Worm (Caenorhabditis elegans) whole organism, late embryonic: ENCODE data around the gene figl-1.

Source experiments
- C08G9.2 ChIP-seq: sonication (generic microtip); optimal IDR thresholded peaks from 2 replicates; lab custom pipeline; 2016; ENCODE audit warnings: mild to moderate bottlenecking, missing genetic modification characterization, moderate library complexity, missing compliant biosample characterization
- K02D7.2 ChIP-seq: sonication (generic microtip); optimal IDR thresholded peaks from 2 replicates; lab custom pipeline; 2017; ENCODE audit warnings: mild to moderate bottlenecking, missing genetic modification characterization, missing compliant biosample characterization
- K09A11.1 ChIP-seq: sonication (generic microtip); optimal IDR thresholded peaks from 2 replicates; lab custom pipeline; 2017; ENCODE audit warnings: antibody characterized with exemption, mild to moderate bottlenecking, missing genetic modification characterization, missing compliant biosample characterization; ENCODE audit not compliant: insufficient read depth
- T23F11.4 ChIP-seq: fragments of 200-800 bp; sonication (Bioruptor generic); optimal IDR thresholded peaks from 2 replicates; lab custom pipeline; 2018; ENCODE audit warnings: mild to moderate bottlenecking, missing genetic modification characterization, missing compliant biosample characterization
- Y22D7AL.16 ChIP-seq: sonication (generic microtip); optimal IDR thresholded peaks from 2 replicates; lab custom pipeline; 2016; ENCODE audit warnings: missing genetic modification characterization, missing compliant biosample characterization
- ahr-1 ChIP-seq: sonication (generic microtip); optimal IDR thresholded peaks from 2 replicates; lab custom pipeline; 2016; ENCODE audit warnings: missing genetic modification characterization, missing compliant biosample characterization
- ama-1 ChIP-seq: fragments of 150-350 bp; optimal IDR thresholded peaks from 2 replicates; lab custom pipeline; 2014
- ceh-18 ChIP-seq: sonication (generic microtip); optimal IDR thresholded peaks from 2 replicates; lab custom pipeline; 2016; ENCODE audit warnings: missing genetic modification characterization, missing compliant biosample characterization
- ceh-2 ChIP-seq: sonication (generic microtip); optimal IDR thresholded peaks from 2 replicates; lab custom pipeline; 2016; ENCODE audit warnings: missing genotype, missing genetic modification characterization, missing compliant biosample characterization
- ceh-30 ChIP-seq: fragments of 150-350 bp; optimal IDR thresholded peaks from 2 replicates; lab custom pipeline; 2014; ENCODE audit warnings: missing biosample characterization, missing genetic modification characterization
- ceh-31 ChIP-seq: sonication (generic microtip); optimal IDR thresholded peaks from 2 replicates; lab custom pipeline; 2016; ENCODE audit warnings: missing genetic modification characterization, missing compliant biosample characterization
- ceh-45 ChIP-seq: fragments of 200-800 bp; sonication (Bioruptor generic); IDR thresholded peaks from 2 replicates; pipeline ENCODE4 v1.3.6; 2022; ENCODE audit warnings: missing genetic modification reagents, missing genetic modification characterization, missing compliant biosample characterization
- ceh-9 ChIP-seq: sonication (generic microtip); optimal IDR thresholded peaks from 2 replicates; lab custom pipeline; 2016; ENCODE audit warnings: mild to moderate bottlenecking, missing genetic modification characterization, inconsistent platforms, missing compliant biosample characterization
- dmd-4 ChIP-seq: sonication (generic microtip); optimal IDR thresholded peaks from 2 replicates; lab custom pipeline; 2016; ENCODE audit warnings: borderline replicate concordance, missing genetic modification characterization, missing compliant biosample characterization
- dve-1 ChIP-seq: sonication (generic microtip); optimal IDR thresholded peaks from 2 replicates; lab custom pipeline; 2017; ENCODE audit warnings: antibody characterized with exemption, mild to moderate bottlenecking, missing genetic modification characterization, missing compliant biosample characterization
- fax-1 ChIP-seq: sonication (generic microtip); optimal IDR thresholded peaks from 2 replicates; lab custom pipeline; 2016; ENCODE audit warnings: missing genotype, missing genetic modification characterization, missing compliant biosample characterization
- gmeb-2 ChIP-seq: sonication (generic microtip); optimal IDR thresholded peaks from 2 replicates; lab custom pipeline; 2016; ENCODE audit warnings: missing genetic modification characterization, inconsistent platforms, missing compliant biosample characterization
- hlh-30 ChIP-seq: sonication (generic microtip); optimal IDR thresholded peaks from 2 replicates; lab custom pipeline; 2017; ENCODE audit warnings: antibody characterized with exemption, missing genetic modification characterization, missing compliant biosample characterization; ENCODE audit not compliant: insufficient read depth
- lim-6 ChIP-seq: sonication (generic microtip); optimal IDR thresholded peaks from 2 replicates; lab custom pipeline; 2016; ENCODE audit warnings: missing genetic modification characterization, missing compliant biosample characterization
- madf-2 ChIP-seq: sonication (generic microtip); optimal IDR thresholded peaks from 2 replicates; lab custom pipeline; 2017; ENCODE audit warnings: missing genetic modification characterization, missing compliant biosample characterization
- mec-3 ChIP-seq: sonication (generic microtip); optimal IDR thresholded peaks from 2 replicates; lab custom pipeline; 2016; ENCODE audit warnings: borderline replicate concordance, missing genetic modification characterization, missing compliant biosample characterization
- nfya-1 ChIP-seq: sonication (generic microtip); optimal IDR thresholded peaks from 2 replicates; lab custom pipeline; 2017; ENCODE audit warnings: missing genetic modification characterization, mild to moderate bottlenecking, missing compliant biosample characterization, antibody characterized with exemption, moderate library complexity
- nhr-232 ChIP-seq: sonication (generic microtip); optimal IDR thresholded peaks from 2 replicates; lab custom pipeline; 2016; ENCODE audit warnings: missing genetic modification characterization, missing compliant biosample characterization
- npax-4 ChIP-seq: sonication (generic microtip); optimal IDR thresholded peaks from 2 replicates; lab custom pipeline; 2016; ENCODE audit warnings: missing genetic modification characterization, missing compliant biosample characterization
- odd-2 ChIP-seq: sonication (generic microtip); optimal IDR thresholded peaks from 2 replicates; lab custom pipeline; 2017; ENCODE audit warnings: antibody characterized with exemption, mild to moderate bottlenecking, missing genetic modification characterization, missing compliant biosample characterization
- pag-3 ChIP-seq: sonication (generic microtip); optimal IDR thresholded peaks from 2 replicates; lab custom pipeline; 2016; ENCODE audit warnings: missing compliant biosample characterization, missing genetic modification characterization, borderline replicate concordance
- pat-9 ChIP-seq: fragments of 200-800 bp; sonication (Bioruptor generic); optimal IDR thresholded peaks from 2 replicates; lab custom pipeline; 2018; ENCODE audit warnings: mild to moderate bottlenecking, missing genetic modification characterization, moderate library complexity, missing compliant biosample characterization
- pha-4 ChIP-seq: fragments of 150-350 bp; optimal IDR thresholded peaks from 2 replicates; lab custom pipeline; 2018; ENCODE audit warnings: missing biosample characterization, missing genetic modification reagents, missing genetic modification characterization
- ref-2 ChIP-seq: sonication (generic microtip); optimal IDR thresholded peaks from 2 replicates; lab custom pipeline; 2016; ENCODE audit warnings: missing genetic modification characterization, missing compliant biosample characterization
- sox-4 ChIP-seq: sonication (generic microtip); optimal IDR thresholded peaks from 2 replicates; lab custom pipeline; 2017; ENCODE audit warnings: mild to moderate bottlenecking, missing genetic modification characterization, inconsistent platforms, missing compliant biosample characterization
- tbx-2 ChIP-seq: sonication (generic microtip); optimal IDR thresholded peaks from 2 replicates; lab custom pipeline; 2016; ENCODE audit warnings: missing genetic modification characterization, missing compliant biosample characterization
- tbx-7 ChIP-seq: sonication (generic microtip); optimal IDR thresholded peaks from 2 replicates; lab custom pipeline; 2016; ENCODE audit warnings: missing genotype, missing genetic modification characterization, missing compliant biosample characterization
- unc-55 ChIP-seq: sonication (generic microtip); optimal IDR thresholded peaks from 2 replicates; lab custom pipeline; 2017; ENCODE audit warnings: missing biosample characterization, missing genetic modification reagents, missing genetic modification characterization
- unc-86 ChIP-seq: sonication (generic microtip); optimal IDR thresholded peaks from 2 replicates; lab custom pipeline; 2016; ENCODE audit warnings: missing genetic modification characterization, missing compliant biosample characterization
- zip-5 ChIP-seq: sonication (generic microtip); optimal IDR thresholded peaks from 2 replicates; lab custom pipeline; 2016; ENCODE audit warnings: missing genetic modification characterization, missing compliant biosample characterization
- ztf-16 ChIP-seq: sonication (generic microtip); optimal IDR thresholded peaks from 2 replicates; lab custom pipeline; 2017; ENCODE audit warnings: missing genetic modification characterization, missing compliant biosample characterization

The figl-1 gene

DNA sequence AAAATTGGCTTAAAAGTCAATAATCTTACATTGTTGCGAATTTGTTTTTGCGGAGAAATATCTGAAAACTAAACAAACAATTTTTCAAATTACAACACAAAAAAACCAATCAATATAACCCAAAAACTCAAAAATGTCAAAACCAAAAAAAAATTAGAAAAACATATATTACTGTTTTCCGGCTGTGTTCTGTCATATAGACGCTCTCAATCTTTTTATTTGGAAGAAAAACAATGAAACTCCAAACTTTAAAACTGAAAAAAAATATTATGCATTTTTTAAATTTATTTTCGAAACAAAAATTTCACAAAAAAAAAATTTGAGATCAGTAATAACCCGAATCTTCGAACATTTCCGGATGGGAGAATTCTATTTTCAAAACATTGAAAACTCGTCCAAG, 23.1 kb downstream of the figl-1 start, which contains the start of gene R02D1.2:
Gene R02D1.2 (minus strand): TSS at position 101 of the 400 bp plus-strand sequence.
- TF ChIP-seq tbx-2 (tag; lab: Kevin White, UChicago), result no peak
- TF ChIP-seq K09A11.1 (tag; lab: Kevin White, UChicago), result no peak
- TF ChIP-seq npax-4 (tag; lab: Kevin White, UChicago), result no peak
- no peak for TF ChIP-seq K02D7.2 (tag; lab: Kevin White, UChicago)
- TF ChIP-seq ahr-1 (tag; lab: Kevin White, UChicago), result no peak
- no peak for TF ChIP-seq sox-4
- no peak for TF ChIP-seq ceh-9 (tag; lab: Kevin White, UChicago)
- TF ChIP-seq tbx-7 (tag; lab: Kevin White, UChicago), result no peak
- no peak for TF ChIP-seq pag-3 (tag; lab: Kevin White, UChicago)
- no peak for TF ChIP-seq nfya-1
- TF ChIP-seq ceh-45 (GFP tag; lab: Robert Waterston, UW), result no peak
- no peak for TF ChIP-seq unc-55 (GFP tag; lab: Kevin White, UChicago)
- no peak for TF ChIP-seq ama-1 (lab: Kevin White, UChicago)
- TF ChIP-seq madf-2 (tag; lab: Kevin White, UChicago), result no peak
- no peak for TF ChIP-seq nhr-232 (tag; lab: Kevin White, UChicago)

DNA sequence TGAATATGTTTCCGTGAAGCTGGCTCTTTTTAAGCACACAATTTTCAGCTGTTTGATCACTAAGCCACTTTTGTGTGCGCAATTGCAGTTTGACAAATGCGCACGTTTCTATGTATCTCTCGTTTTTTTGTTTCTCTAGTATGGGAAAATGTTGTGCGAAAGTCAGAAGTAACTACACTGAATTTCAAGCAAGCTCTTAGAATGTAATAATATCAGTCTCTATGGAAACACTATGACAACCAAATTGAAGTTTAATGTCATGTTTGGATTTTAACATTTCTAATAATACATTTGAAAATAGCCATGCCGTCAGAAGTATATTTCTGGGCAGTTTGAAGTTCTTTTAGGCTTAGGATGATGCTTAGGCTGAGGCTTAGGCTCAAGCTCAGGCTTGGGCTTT, 25.9 kb downstream of the figl-1 start, which contains the start of gene ZC132.9:
Gene ZC132.9 (minus strand): TSS at position 101 of the 400 bp plus-strand sequence.
- TF ChIP-seq ceh-45 (GFP tag; lab: Robert Waterston, UW), result no peak
- no peak for TF ChIP-seq ceh-18
- TF ChIP-seq hlh-30, result no peak
- no peak for TF ChIP-seq dmd-4
- no peak for TF ChIP-seq gmeb-2
- TF ChIP-seq T23F11.4, result no peak
- TF ChIP-seq, all 69 proteins: peak for 0

DNA sequence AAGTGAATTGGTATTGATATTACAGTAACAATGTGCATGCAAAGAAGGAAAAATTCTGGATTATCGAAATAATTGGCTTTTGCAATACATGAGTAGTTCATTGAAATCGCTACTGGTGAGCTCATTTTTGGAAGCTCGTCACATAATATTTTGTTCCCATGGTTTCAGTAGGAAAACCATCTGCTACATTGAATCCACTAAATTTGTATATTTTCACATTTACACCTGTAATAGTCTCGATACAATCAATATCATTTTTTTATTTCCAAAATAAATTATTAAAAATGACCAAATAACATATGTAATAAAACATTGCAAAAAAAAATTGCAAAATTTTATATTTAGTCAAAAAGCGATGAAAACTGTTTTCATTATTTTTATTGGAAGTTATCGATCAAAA, 30.7 kb downstream of the figl-1 start, which contains the start of gene srh-192:
Gene srh-192 (minus strand): TSS at position 101 of the 400 bp plus-strand sequence.
- TF ChIP-seq pha-4 (no peak), ceh-31 (tag; lab: Kevin White, UChicago) (no peak), pat-9 (tag; lab: Kevin White, UChicago) (no peak), ceh-30 (tag; lab: Kevin White, UChicago) (no peak), ref-2 (tag; lab: Kevin White, UChicago) (no peak), mec-3 (tag; lab: Kevin White, UChicago) (no peak), ztf-16 (tag; lab: Kevin White, UChicago) (no peak), C08G9.2 (tag; lab: Kevin White, UChicago) (no peak), lim-6 (no peak), unc-86 (tag; lab: Kevin White, UChicago) (no peak)
- TF ChIP-seq, all 69 proteins: peak for 0

DNA sequence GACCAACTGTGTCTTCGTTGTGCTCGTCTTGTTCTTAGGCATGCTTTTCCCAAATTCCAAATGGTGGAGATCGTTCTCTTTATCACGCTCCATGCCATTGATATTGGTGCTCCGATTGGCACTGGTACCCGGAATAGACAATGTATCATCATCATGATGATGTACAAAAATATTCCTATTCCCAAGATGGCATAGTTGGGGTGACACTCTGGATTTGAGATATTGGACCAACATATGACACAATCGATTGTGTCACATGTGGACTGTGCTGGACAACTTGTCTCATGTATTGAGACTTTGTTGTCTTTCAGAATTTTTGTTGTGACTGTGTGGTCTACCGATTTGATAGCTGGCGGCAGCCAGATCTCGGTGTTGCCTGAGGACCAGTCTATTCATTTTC, 41.6 kb downstream of the figl-1 start:
- no peak for TF ChIP-seq zip-5 (tag; lab: Kevin White, UChicago)
- TF ChIP-seq ahr-1 (tag; lab: Kevin White, UChicago), result no peak

DNA sequence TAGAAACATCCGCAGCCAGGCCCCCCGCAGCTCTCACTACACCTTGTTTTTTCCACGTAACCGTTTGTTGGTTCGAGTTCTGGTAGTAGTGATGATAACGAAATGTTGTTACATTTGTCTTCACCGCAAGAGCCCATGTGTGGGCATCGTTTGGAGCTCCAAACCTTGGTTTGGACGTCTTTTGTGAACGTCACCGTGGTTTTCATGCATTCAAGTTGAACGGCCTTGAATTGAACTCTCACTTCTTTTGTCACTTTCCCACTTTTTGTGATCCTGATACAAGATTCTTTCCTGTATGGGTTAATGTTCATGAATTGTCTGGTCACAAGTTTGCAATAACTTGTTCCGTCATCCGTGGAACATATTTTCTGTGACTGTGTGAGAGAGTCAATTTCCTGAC, 42.0 kb downstream of the figl-1 start:
- no peak for TF ChIP-seq tbx-7 (tag; lab: Kevin White, UChicago)
- TF ChIP-seq ceh-2 (tag; lab: Kevin White, UChicago), result no peak
- TF ChIP-seq ceh-18, result no peak
- TF ChIP-seq madf-2 (tag; lab: Kevin White, UChicago), result no peak
- TF ChIP-seq unc-55 (GFP tag; lab: Kevin White, UChicago), result no peak
- no peak for TF ChIP-seq hlh-30
- TF ChIP-seq Y22D7AL.16 (tag; lab: Kevin White, UChicago), result no peak
- no peak for TF ChIP-seq odd-2 (tag; lab: Kevin White, UChicago)
- TF ChIP-seq dve-1 (tag; lab: Kevin White, UChicago), result no peak
- no peak for TF ChIP-seq fax-1
- no peak for TF ChIP-seq nfya-1
- TF ChIP-seq pag-3 (tag; lab: Kevin White, UChicago), result no peak
